Worm (Caenorhabditis elegans) whole organism, late embryonic: ENCODE measurements around the gene F14F8.9.
A peak's percentile ranks its signal among the peaks of the same experiment; 100 is the strongest.

Experiments
- C38D4.7 ChIP-seq: fragments of 200-800 bp; sonication (Bioruptor generic); optimal IDR thresholded peaks from 2 replicates; lab custom pipeline; 2018; ENCODE audit warnings: mild to moderate bottlenecking, missing genetic modification characterization, moderate library complexity, missing compliant biosample characterization
- ahr-1 ChIP-seq: sonication (generic microtip); optimal IDR thresholded peaks from 2 replicates; lab custom pipeline; 2016; ENCODE audit warnings: missing genetic modification characterization, missing compliant biosample characterization
- ceh-31 ChIP-seq: sonication (generic microtip); optimal IDR thresholded peaks from 2 replicates; lab custom pipeline; 2016; ENCODE audit warnings: missing genetic modification characterization, missing compliant biosample characterization
- ceh-48 ChIP-seq: sonication (generic microtip); optimal IDR thresholded peaks from 2 replicates; lab custom pipeline; 2016; ENCODE audit warnings: missing genetic modification characterization, inconsistent platforms, missing compliant biosample characterization
- ceh-6 ChIP-seq: fragments of 200-800 bp; sonication (Bioruptor generic); optimal IDR thresholded peaks from 2 replicates; lab custom pipeline; 2018; ENCODE audit warnings: mild to moderate bottlenecking, missing genetic modification characterization, missing compliant biosample characterization
- ceh-9 ChIP-seq: sonication (generic microtip); optimal IDR thresholded peaks from 2 replicates; lab custom pipeline; 2016; ENCODE audit warnings: mild to moderate bottlenecking, missing genetic modification characterization, inconsistent platforms, missing compliant biosample characterization
- che-1 ChIP-seq: sonication (generic microtip); optimal IDR thresholded peaks from 2 replicates; lab custom pipeline; 2016; ENCODE audit warnings: mild to moderate bottlenecking, missing genetic modification characterization, missing compliant biosample characterization
- elt-2 ChIP-seq: sonication (generic microtip); optimal IDR thresholded peaks from 2 replicates; lab custom pipeline; 2016; ENCODE audit warnings: missing genetic modification reagents, missing genetic modification characterization, missing compliant biosample characterization
- ets-4 ChIP-seq: sonication (generic microtip); optimal IDR thresholded peaks from 2 replicates; lab custom pipeline; 2016; ENCODE audit warnings: missing genetic modification characterization, missing compliant biosample characterization
- gmeb-2 ChIP-seq: sonication (generic microtip); optimal IDR thresholded peaks from 2 replicates; lab custom pipeline; 2016; ENCODE audit warnings: missing genetic modification characterization, inconsistent platforms, missing compliant biosample characterization
- hlh-6 ChIP-seq: sonication (generic microtip); optimal IDR thresholded peaks from 2 replicates; lab custom pipeline; 2016; ENCODE audit warnings: missing genotype, missing genetic modification characterization, missing compliant biosample characterization
- hlh-8 ChIP-seq: sonication (generic microtip); optimal IDR thresholded peaks from 2 replicates; lab custom pipeline; 2016; ENCODE audit warnings: missing genotype, missing genetic modification characterization, missing compliant biosample characterization
- lim-6 ChIP-seq: sonication (generic microtip); optimal IDR thresholded peaks from 2 replicates; lab custom pipeline; 2016; ENCODE audit warnings: missing genetic modification characterization, missing compliant biosample characterization
- lin-11 ChIP-seq: fragments of 200-800 bp; sonication (Bioruptor generic); optimal IDR thresholded peaks from 2 replicates; lab custom pipeline; 2018; ENCODE audit warnings: mild to moderate bottlenecking, missing genetic modification characterization, missing compliant biosample characterization
- mec-3 ChIP-seq: sonication (generic microtip); optimal IDR thresholded peaks from 2 replicates; lab custom pipeline; 2016; ENCODE audit warnings: borderline replicate concordance, missing genetic modification characterization, missing compliant biosample characterization
- pag-3 ChIP-seq: sonication (generic microtip); optimal IDR thresholded peaks from 2 replicates; lab custom pipeline; 2016; ENCODE audit warnings: missing compliant biosample characterization, missing genetic modification characterization, borderline replicate concordance
- pat-9 ChIP-seq: fragments of 200-800 bp; sonication (Bioruptor generic); optimal IDR thresholded peaks from 2 replicates; lab custom pipeline; 2018; ENCODE audit warnings: mild to moderate bottlenecking, missing genetic modification characterization, moderate library complexity, missing compliant biosample characterization
- pha-2 ChIP-seq: sonication (generic microtip); optimal IDR thresholded peaks from 2 replicates; lab custom pipeline; 2017; ENCODE audit warnings: mild to moderate bottlenecking, missing genetic modification characterization, missing compliant biosample characterization
- pha-4 ChIP-seq: fragments of 150-350 bp; optimal IDR thresholded peaks from 2 replicates; lab custom pipeline; 2018; ENCODE audit warnings: missing biosample characterization, missing genetic modification reagents, missing genetic modification characterization
- rnt-1 ChIP-seq: sonication (generic microtip); optimal IDR thresholded peaks from 2 replicates; lab custom pipeline; 2016; ENCODE audit warnings: missing genetic modification characterization, missing compliant biosample characterization
- sdc-2 ChIP-seq: sonication (generic microtip); optimal IDR thresholded peaks from 2 replicates; lab custom pipeline; 2016; ENCODE audit warnings: missing genotype, missing genetic modification characterization, missing compliant biosample characterization
- sox-4 ChIP-seq: sonication (generic microtip); optimal IDR thresholded peaks from 2 replicates; lab custom pipeline; 2017; ENCODE audit warnings: mild to moderate bottlenecking, missing genetic modification characterization, inconsistent platforms, missing compliant biosample characterization
- ttx-3 ChIP-seq: sonication (generic microtip); optimal IDR thresholded peaks from 2 replicates; lab custom pipeline; 2016; ENCODE audit warnings: missing genetic modification reagents, missing genetic modification characterization, missing compliant biosample characterization
- zip-5 ChIP-seq: sonication (generic microtip); optimal IDR thresholded peaks from 2 replicates; lab custom pipeline; 2016; ENCODE audit warnings: missing genetic modification characterization, missing compliant biosample characterization
- ztf-16 ChIP-seq: sonication (generic microtip); optimal IDR thresholded peaks from 2 replicates; lab custom pipeline; 2017; ENCODE audit warnings: missing genetic modification characterization, missing compliant biosample characterization

F14F8.9 gene

DNA sequence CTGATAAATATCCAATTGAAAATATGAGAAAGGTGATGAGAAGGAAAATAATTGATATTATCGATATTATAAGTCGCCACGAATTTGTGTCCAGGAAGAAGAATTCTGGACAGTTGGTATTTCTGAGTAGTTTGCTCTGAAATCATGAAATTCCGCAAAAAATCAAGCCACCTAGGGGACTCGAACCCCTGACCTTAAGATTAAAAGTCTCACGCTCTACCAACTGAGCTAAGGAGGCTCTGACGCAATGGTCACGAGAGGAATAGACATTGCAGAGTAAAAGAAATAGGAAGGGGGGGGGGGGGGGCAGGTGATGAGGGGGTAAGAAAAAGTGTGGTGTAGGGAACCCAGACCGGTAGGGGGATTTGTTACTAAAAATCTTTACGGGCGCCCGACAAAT is 46.5 kb downstream of the F14F8.9 start:
- peak; percentile 24 for TF ChIP-seq pat-9 (tag; lab: Kevin White, UChicago)
- TF ChIP-seq lim-6 (tag; lab: Kevin White, UChicago): no peak
- peak; percentile 26 for TF ChIP-seq elt-2 (tag; lab: Kevin White, UChicago)
- no peak for TF ChIP-seq rnt-1 (tag; lab: Kevin White, UChicago)
- TF ChIP-seq C38D4.7 (GFP tag; lab: Kevin White, UChicago): no peak
- TF ChIP-seq pha-2 (tag; lab: Kevin White, UChicago): no peak
- no peak for TF ChIP-seq ztf-16 (tag; lab: Kevin White, UChicago)
- no peak for TF ChIP-seq pha-4 (tag; lab: Kevin White, UChicago)
- TF ChIP-seq mec-3: no peak
- no peak for TF ChIP-seq sdc-2 (tag; lab: Kevin White, UChicago)
- peak; percentile 56 for TF ChIP-seq ttx-3 (tag; lab: Kevin White, UChicago)
- no peak for TF ChIP-seq ceh-9 (tag; lab: Kevin White, UChicago)
- peak; percentile 57 for TF ChIP-seq ceh-6 (GFP tag; lab: Kevin White, UChicago)
- no peak for TF ChIP-seq ets-4
- TF ChIP-seq pag-3 (tag; lab: Kevin White, UChicago): no peak
- peak; percentile 45 for TF ChIP-seq lin-11 (tag; lab: Kevin White, UChicago)
- TF ChIP-seq zip-5 (tag; lab: Kevin White, UChicago): no peak
- TF ChIP-seq, all 69 proteins: peak for 5

DNA sequence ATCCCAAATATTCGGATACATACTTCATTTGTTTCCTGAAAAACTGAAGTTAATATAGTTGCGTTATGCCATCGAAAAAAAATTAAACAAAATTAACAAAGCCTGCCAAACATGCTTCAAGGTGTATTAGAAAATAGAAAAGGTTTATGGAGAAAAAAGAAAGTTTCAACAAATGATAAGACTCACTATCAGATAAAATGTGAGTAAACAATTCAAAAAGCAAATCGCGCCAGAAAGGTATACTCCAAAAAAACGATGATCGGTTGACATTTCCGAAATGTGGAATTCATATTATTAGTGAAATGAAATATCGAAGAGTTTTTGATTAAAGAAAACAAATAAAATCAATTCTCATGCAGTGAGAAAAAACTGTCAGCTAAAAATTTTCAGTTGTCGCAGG is 47.5 kb downstream of the F14F8.9 start, which contains the start of gene Y70C5A.3:
Gene Y70C5A.3, minus strand, starts transcription at position 50 of the 400 bp plus-strand sequence.
- TF ChIP-seq che-1 (no peak), ceh-48 (no peak), sdc-2 (tag; lab: Kevin White, UChicago) (no peak), ceh-31 (tag; lab: Kevin White, UChicago) (no peak), gmeb-2 (tag; lab: Kevin White, UChicago) (no peak), sox-4 (tag; lab: Kevin White, UChicago) (no peak), pag-3 (tag; lab: Kevin White, UChicago) (no peak), hlh-6 (tag; lab: Kevin White, UChicago) (no peak), hlh-8 (tag; lab: Kevin White, UChicago) (no peak), C38D4.7 (GFP tag; lab: Kevin White, UChicago) (no peak), ahr-1 (no peak), ceh-6 (GFP tag; lab: Kevin White, UChicago) (no peak)
